Fruit fly (Drosophila melanogaster): ENCODE results near the gene dac.
A peak's percentile ranks its signal among the peaks of the same experiment; 100 is the strongest.

The dac gene

DNA sequence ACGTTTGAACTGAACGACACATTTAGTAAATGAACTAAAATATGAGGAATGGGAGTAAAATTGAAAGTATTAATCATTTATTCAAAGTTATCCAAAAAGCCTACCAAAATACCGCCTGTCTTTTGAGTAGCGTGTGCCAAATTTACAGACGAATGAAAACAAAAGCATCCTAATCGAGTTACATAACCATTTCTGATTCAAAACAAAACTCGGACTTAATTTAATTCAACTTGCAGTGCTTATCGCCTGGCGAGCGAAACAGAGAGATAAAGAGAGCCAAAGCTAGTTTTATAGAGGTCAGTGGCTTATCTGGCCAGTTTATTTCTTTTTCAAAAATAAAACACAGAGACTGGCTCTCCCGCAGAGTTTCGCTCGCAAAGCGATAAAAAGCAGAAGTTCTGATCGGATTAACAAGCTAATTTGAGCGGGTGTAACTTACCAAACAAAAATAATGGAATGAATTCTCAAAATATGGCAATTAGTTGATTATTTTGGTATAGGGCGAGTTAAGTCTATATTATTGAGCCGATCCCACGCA, 37.9 kb downstream of the dac start (continued):
- TF ChIP-seq CG17385 (GFP tag; optimal IDR thresholded peaks at IDR 0.05): no peak
- TF ChIP-seq ken (GFP tag; IDR thresholded peaks at IDR 0.05): no peak
- TF ChIP-seq CG13775 (GFP tag; optimal IDR thresholded peaks at IDR 0.05): no peak
- TF ChIP-seq CG18476 (GFP tag; optimal IDR thresholded peaks at IDR 0.05): no peak
- peak; percentile 28 for TF ChIP-seq sens (GFP tag)
- TF ChIP-seq Mes4 (GFP tag; optimal IDR thresholded peaks at IDR 0.05): no peak
- no peak for TF ChIP-seq CG5245 (GFP tag; optimal IDR thresholded peaks at IDR 0.05)
- TF ChIP-seq grn (GFP tag; optimal IDR thresholded peaks at IDR 0.05): peak; percentile 8
- no peak for TF ChIP-seq pb (GFP tag; optimal IDR thresholded peaks at IDR 0.05)
- TF ChIP-seq CrebB (tag; optimal IDR thresholded peaks at IDR 0.05): no peak
- TF ChIP-seq CG6765 (GFP tag; optimal IDR thresholded peaks at IDR 0.05): no peak
- no peak for TF ChIP-seq CG6813 (GFP tag; optimal IDR thresholded peaks at IDR 0.05)
- no peak for TF ChIP-seq Optix (GFP tag; IDR thresholded peaks at IDR 0.05)
- TF ChIP-seq CG6254 (GFP tag; optimal IDR thresholded peaks at IDR 0.05): no peak
- TF ChIP-seq en (GFP tag; optimal IDR thresholded peaks at IDR 0.05): no peak
- no peak for TF ChIP-seq ase (GFP tag; IDR thresholded peaks at IDR 0.05)
- no peak for TF ChIP-seq dpn (GFP tag; optimal IDR thresholded peaks at IDR 0.05)
- peak; percentile 65 for TF ChIP-seq nom (GFP tag; optimal IDR thresholded peaks at IDR 0.05)
- TF ChIP-seq Sox102F (GFP tag; optimal IDR thresholded peaks at IDR 0.05): no peak
- TF ChIP-seq Mad (GFP tag; optimal IDR thresholded peaks at IDR 0.05): no peak
- no peak for TF ChIP-seq cwo (GFP tag; optimal IDR thresholded peaks at IDR 0.05)
- TF ChIP-seq sr (GFP tag; IDR thresholded peaks at IDR 0.05): no peak
- TF ChIP-seq CG17829 (tag; optimal IDR thresholded peaks at IDR 0.05): no peak
- TF ChIP-seq Side (GFP tag; optimal IDR thresholded peaks at IDR 0.05): no peak
- TF ChIP-seq CG32772 (GFP tag; IDR thresholded peaks at IDR 0.05): no peak
- TF ChIP-seq D19A (tag; optimal IDR thresholded peaks at IDR 0.05): no peak
- TF ChIP-seq CG2120 (GFP tag; optimal IDR thresholded peaks at IDR 0.05): no peak
- TF ChIP-seq Chrac-16 (GFP tag; optimal IDR thresholded peaks at IDR 0.05): no peak
- no peak for TF ChIP-seq CG15073 (GFP tag; optimal IDR thresholded peaks at IDR 0.05)
- TF ChIP-seq CG42726 (GFP tag; IDR thresholded peaks at IDR 0.05; ENCODE audit: partially characterized antibody): no peak
- TF ChIP-seq chinmo (GFP tag; IDR thresholded peaks at IDR 0.05; ENCODE audit: partially characterized antibody): peak; percentile 79; the same call in 1 of the 4 replicates
- TF ChIP-seq Awh (GFP tag; IDR thresholded peaks at IDR 0.05): no peak
- TF ChIP-seq slou (GFP tag; optimal IDR thresholded peaks at IDR 0.05): no peak
- TF ChIP-seq ac (GFP tag; optimal IDR thresholded peaks at IDR 0.05): no peak
- no peak for TF ChIP-seq CG3995 (GFP tag; optimal IDR thresholded peaks at IDR 0.05)
- no peak for TF ChIP-seq CoRest (tag; optimal IDR thresholded peaks at IDR 0.05)
- no peak for TF ChIP-seq p53 (GFP tag; optimal IDR thresholded peaks at IDR 0.05)
- TF ChIP-seq lmd (GFP tag; IDR thresholded peaks at IDR 0.05): no peak
- TF ChIP-seq E2f1 (GFP tag; IDR thresholded peaks at IDR 0.05): no peak
- no peak for TF ChIP-seq peb (GFP tag; IDR thresholded peaks at IDR 0.05)
- no peak for TF ChIP-seq ato (GFP tag; IDR thresholded peaks at IDR 0.05; ENCODE audit: partially characterized antibody)
- TF ChIP-seq CG7987 (GFP tag; optimal IDR thresholded peaks at IDR 0.05): no peak
- TF ChIP-seq Ravus (GFP tag; IDR thresholded peaks at IDR 0.05): no peak
- no peak for TF ChIP-seq CG12391 (tag; optimal IDR thresholded peaks at IDR 0.05)
- TF ChIP-seq eve (GFP tag; optimal IDR thresholded peaks at IDR 0.05): peak in 1 of 2 experiments; percentile 22
- TF ChIP-seq CG17912 (GFP tag; optimal IDR thresholded peaks at IDR 0.05): no peak

All from whole organism, embryonic.